Worm (Caenorhabditis elegans) whole organism, midembryonic: ENCODE results near the gene gyg-1.

ENCODE experiments used
- T22C8.4 ChIP-seq: fragments of 200-800 bp; sonication (Bioruptor generic); IDR thresholded peaks from 2 replicates; pipeline ENCODE4 v1.3.6; 2022; ENCODE audit warnings: missing genetic modification characterization, missing compliant biosample characterization
- cog-1 ChIP-seq: sonication (generic microtip); optimal IDR thresholded peaks from 2 replicates; lab custom pipeline; 2016; ENCODE audit warnings: missing genetic modification characterization, missing compliant biosample characterization
- flt-1 ChIP-seq: fragments of 200-800 bp; sonication (Bioruptor generic); IDR thresholded peaks from 2 replicates; pipeline ENCODE4 v1.3.6; 2022; ENCODE audit warnings: missing genetic modification characterization, missing compliant biosample characterization
- klf-2 ChIP-seq: fragments of 200-800 bp; sonication (Bioruptor generic); conservative IDR thresholded peaks from 2 replicates; pipeline ENCODE4 v1.3.6; 2022; ENCODE audit warnings: missing genetic modification reagents, missing genetic modification characterization, missing compliant biosample characterization
- med-1 ChIP-seq: sonication (generic microtip); optimal IDR thresholded peaks from 2 replicates; lab custom pipeline; 2017; ENCODE audit warnings: missing genetic modification characterization, mild to moderate bottlenecking, missing compliant biosample characterization, antibody characterized with exemption, missing genetic modification reagents; ENCODE audit not compliant: insufficient read depth
- ref-1 ChIP-seq: fragments of 200-800 bp; sonication (Bioruptor generic); conservative IDR thresholded peaks from 2 replicates; pipeline ENCODE4 v1.3.6; 2022; ENCODE audit warnings: missing genetic modification reagents, missing genetic modification characterization, missing compliant biosample characterization
- tab-1 ChIP-seq: fragments of 200-800 bp; sonication (Bioruptor generic); IDR thresholded peaks from 2 replicates; pipeline ENCODE4 v1.3.6; 2022; ENCODE audit warnings: missing genetic modification characterization, missing compliant biosample characterization
- ztf-23 ChIP-seq: fragments of 200-800 bp; sonication (Bioruptor generic); IDR thresholded peaks from 2 replicates; pipeline ENCODE4 v1.3.6; 2022; ENCODE audit warnings: missing genetic modification reagents, missing genetic modification characterization, missing compliant biosample characterization
- ztf-29 ChIP-seq: fragments of 200-800 bp; sonication (Bioruptor generic); IDR thresholded peaks from 2 replicates; pipeline ENCODE4 v1.3.6; 2022; ENCODE audit warnings: missing genetic modification reagents, missing genetic modification characterization, missing compliant biosample characterization

The gyg-1 gene

ce11 chrX:3500903-3501302 is 36.5 kb upstream of the gyg-1 start:
- TF ChIP-seq med-1 (no peak), ztf-29 (GFP tag; lab: Robert Waterston, UW) (no peak)

- TF ChIP-seq med-1 (no peak), ref-1 (GFP tag; lab: Robert Waterston, UW) (no peak), flt-1 (GFP tag; lab: Robert Waterston, UW) (no peak), ztf-23 (GFP tag; lab: Robert Waterston, UW) (no peak), ztf-29 (GFP tag; lab: Robert Waterston, UW) (no peak), klf-2 (GFP tag; lab: Robert Waterston, UW) (no peak), tab-1 (GFP tag; lab: Robert Waterston, UW) (no peak)
Observed at ce11 chrX:3503025-3503424, 34.4 kb upstream of the gyg-1 start.

- no peak for TF ChIP-seq T22C8.4 (GFP tag; lab: Robert Waterston, UW)
- TF ChIP-seq med-1 = no peak
- no peak for TF ChIP-seq ztf-29 (GFP tag; lab: Robert Waterston, UW)
- no peak for TF ChIP-seq cog-1
- no peak for TF ChIP-seq ztf-23 (GFP tag; lab: Robert Waterston, UW)
- TF ChIP-seq flt-1 (GFP tag; lab: Robert Waterston, UW) = no peak
Observed at ce11 chrX:3505062-3505461, 32.4 kb upstream of the gyg-1 start.

ce11 chrX:3506556-3506955 is 30.9 kb upstream of the gyg-1 start:
- TF ChIP-seq med-1 (no peak), T22C8.4 (GFP tag; lab: Robert Waterston, UW) (no peak), tab-1 (GFP tag; lab: Robert Waterston, UW) (no peak), klf-2 (GFP tag; lab: Robert Waterston, UW) (no peak), ztf-23 (GFP tag; lab: Robert Waterston, UW) (no peak)

- TF ChIP-seq flt-1 (GFP tag; lab: Robert Waterston, UW) (no peak), T22C8.4 (GFP tag; lab: Robert Waterston, UW) (no peak), ztf-23 (GFP tag; lab: Robert Waterston, UW) (no peak), cog-1 (no peak), ztf-29 (GFP tag; lab: Robert Waterston, UW) (no peak), ref-1 (GFP tag; lab: Robert Waterston, UW) (no peak), klf-2 (GFP tag; lab: Robert Waterston, UW) (no peak), med-1 (no peak), tab-1 (GFP tag; lab: Robert Waterston, UW) (no peak)
Observed at ce11 chrX:3507214-3507613, 30.2 kb upstream of the gyg-1 start.

- TF ChIP-seq ref-1 (GFP tag; lab: Robert Waterston, UW) = no peak
- no peak for TF ChIP-seq ztf-29 (GFP tag; lab: Robert Waterston, UW)
- no peak for TF ChIP-seq cog-1
- TF ChIP-seq T22C8.4 (GFP tag; lab: Robert Waterston, UW) = no peak
- no peak for TF ChIP-seq ztf-23 (GFP tag; lab: Robert Waterston, UW)
- TF ChIP-seq tab-1 (GFP tag; lab: Robert Waterston, UW) = no peak
- no peak for TF ChIP-seq flt-1 (GFP tag; lab: Robert Waterston, UW)
- no peak for TF ChIP-seq klf-2 (GFP tag; lab: Robert Waterston, UW)
- TF ChIP-seq med-1 = no peak
Observed at ce11 chrX:3508906-3509305, 28.5 kb upstream of the gyg-1 start, which contains the start of gene sox-4. Gene sox-4, minus strand, starts transcription at chrX:3509006.

- TF ChIP-seq ref-1 (GFP tag; lab: Robert Waterston, UW) (no peak), med-1 (no peak), tab-1 (GFP tag; lab: Robert Waterston, UW) (no peak), ztf-23 (GFP tag; lab: Robert Waterston, UW) (no peak), ztf-29 (GFP tag; lab: Robert Waterston, UW) (no peak), T22C8.4 (GFP tag; lab: Robert Waterston, UW) (no peak), flt-1 (GFP tag; lab: Robert Waterston, UW) (no peak), cog-1 (no peak), klf-2 (GFP tag; lab: Robert Waterston, UW) (no peak)
Observed at ce11 chrX:3513715-3514114, 23.7 kb upstream of the gyg-1 start.

ce11 chrX:3517141-3517540 is 20.3 kb upstream of the gyg-1 start:
- TF ChIP-seq ztf-29 (GFP tag; lab: Robert Waterston, UW) (no peak), cog-1 (no peak), flt-1 (GFP tag; lab: Robert Waterston, UW) (no peak), ztf-23 (GFP tag; lab: Robert Waterston, UW) (no peak), med-1 (no peak), tab-1 (GFP tag; lab: Robert Waterston, UW) (no peak), klf-2 (GFP tag; lab: Robert Waterston, UW) (no peak), T22C8.4 (GFP tag; lab: Robert Waterston, UW) (no peak), ref-1 (GFP tag; lab: Robert Waterston, UW) (no peak)

ce11 chrX:3518494-3518893 is 18.9 kb upstream of the gyg-1 start, which contains the start of gene npr-16:
Gene npr-16, plus strand, starts transcription at chrX:3518794.
- TF ChIP-seq T22C8.4 (GFP tag; lab: Robert Waterston, UW) = no peak
- no peak for TF ChIP-seq flt-1 (GFP tag; lab: Robert Waterston, UW)
- TF ChIP-seq ztf-29 (GFP tag; lab: Robert Waterston, UW) = no peak
- TF ChIP-seq med-1 = no peak
- TF ChIP-seq ref-1 (GFP tag; lab: Robert Waterston, UW) = no peak
- no peak for TF ChIP-seq ztf-23 (GFP tag; lab: Robert Waterston, UW)
- no peak for TF ChIP-seq tab-1 (GFP tag; lab: Robert Waterston, UW)
- TF ChIP-seq cog-1 = no peak

- TF ChIP-seq ref-1 (GFP tag; lab: Robert Waterston, UW) (no peak), T22C8.4 (GFP tag; lab: Robert Waterston, UW) (no peak), flt-1 (GFP tag; lab: Robert Waterston, UW) (no peak), tab-1 (GFP tag; lab: Robert Waterston, UW) (no peak), klf-2 (GFP tag; lab: Robert Waterston, UW) (no peak), med-1 (no peak), cog-1 (no peak), ztf-29 (GFP tag; lab: Robert Waterston, UW) (no peak), ztf-23 (GFP tag; lab: Robert Waterston, UW) (no peak)
Observed at ce11 chrX:3526712-3527111, 10.7 kb upstream of the gyg-1 start.
